Fruit fly (Drosophila melanogaster): Measurements from ENCODE around the gene CG5281.

The CG5281 gene

dm6 chr3R:11392805-11393204, 42.8 kb upstream of the CG5281 start (continued):
- peak; percentile 54 for TF ChIP-seq Atf-2 (GFP tag; optimal IDR thresholded peaks at IDR 0.05)
- peak; percentile 57 for TF ChIP-seq CG12104 (GFP tag; optimal IDR thresholded peaks at IDR 0.05)
- TF ChIP-seq CG9797 (GFP tag; optimal IDR thresholded peaks at IDR 0.05) = no peak
- TF ChIP-seq CG12071 (GFP tag; optimal IDR thresholded peaks at IDR 0.05) = no peak
- peak; percentile 24 for TF ChIP-seq Mad (GFP tag; optimal IDR thresholded peaks at IDR 0.05)
- no peak for TF ChIP-seq CG13894 (tag; optimal IDR thresholded peaks at IDR 0.05)
- no peak for TF ChIP-seq CG7745 (tag; optimal IDR thresholded peaks at IDR 0.05)
- 0 out of 3 replicates have a peak, but pooled peaks have one; percentile 21 for TF ChIP-seq CG2199 (GFP tag; IDR thresholded peaks at IDR 0.05)
- peak; percentile 72 for TF ChIP-seq Side (GFP tag; optimal IDR thresholded peaks at IDR 0.05)
- peak; percentile 63 for TF ChIP-seq CG12219 (GFP tag; optimal IDR thresholded peaks at IDR 0.05)
- TF ChIP-seq CG31365 (tag; optimal IDR thresholded peaks at IDR 0.05) = peak; percentile 96
- peak; percentile 59 for TF ChIP-seq CG17186 (GFP tag; optimal IDR thresholded peaks at IDR 0.05)
- TF ChIP-seq prd (optimal IDR thresholded peaks at IDR 0.05) = no peak
- peak; percentile 76; the same call in 2 of the 3 replicates for TF ChIP-seq prd (GFP tag; IDR thresholded peaks at IDR 0.05)
- no peak for TF ChIP-seq sug (tag; optimal IDR thresholded peaks at IDR 0.05)
- TF ChIP-seq lov (optimal IDR thresholded peaks at IDR 0.05) = no peak
- TF ChIP-seq lov (GFP tag; IDR thresholded peaks at IDR 0.05) = peak; percentile 93
- peak; percentile 88 for TF ChIP-seq CG1603 (tag; optimal IDR thresholded peaks at IDR 0.05)
- peak; percentile 54 for TF ChIP-seq CG4820 (GFP tag; optimal IDR thresholded peaks at IDR 0.05)
- peak; percentile 65 for TF ChIP-seq ttk (GFP tag; IDR thresholded peaks at IDR 0.05)
- 0 out of 3 replicates have a peak, but pooled peaks have one; percentile 33 for TF ChIP-seq Aef1 (GFP tag; IDR thresholded peaks at IDR 0.05)
- TF ChIP-seq Oli (tag; optimal IDR thresholded peaks at IDR 0.05) = peak; percentile 63
- peak; percentile 56 for TF ChIP-seq CG6854 (GFP tag; optimal IDR thresholded peaks at IDR 0.05)
- TF ChIP-seq Fer1 (GFP tag; optimal IDR thresholded peaks at IDR 0.05) = no peak
- no peak for TF ChIP-seq CG11696 (GFP tag; IDR thresholded peaks at IDR 0.05)
- TF ChIP-seq cas (GFP tag; IDR thresholded peaks at IDR 0.05) = no peak
- TF ChIP-seq D19A (tag; optimal IDR thresholded peaks at IDR 0.05) = no peak
- TF ChIP-seq ERR (GFP tag; optimal IDR thresholded peaks at IDR 0.05) = no peak
- TF ChIP-seq Hmr (GFP tag; optimal IDR thresholded peaks at IDR 0.05) = peak; percentile 51
- peak; percentile 42 for TF ChIP-seq CG10366 (GFP tag; IDR thresholded peaks at IDR 0.05)
- TF ChIP-seq vnd (GFP tag; IDR thresholded peaks at IDR 0.05; ENCODE audit: partially characterized antibody) = no peak
- peak; percentile 69 for TF ChIP-seq CG9876 (GFP tag; optimal IDR thresholded peaks at IDR 0.05)
- peak in 1 of 2 experiments; percentile 50 for TF ChIP-seq Pdp1 (GFP tag; optimal IDR thresholded peaks at IDR 0.05)
- TF ChIP-seq Hey (tag; optimal IDR thresholded peaks at IDR 0.05) = peak; percentile 30
- peak; percentile 86 for TF ChIP-seq CG33557 (GFP tag; optimal IDR thresholded peaks at IDR 0.05)
- peak; percentile 38; the same call in 1 of the 2 replicates for TF ChIP-seq slbo (GFP tag; IDR thresholded peaks at IDR 0.05)
- TF ChIP-seq MESR4 (GFP tag; optimal IDR thresholded peaks at IDR 0.05) = no peak
- no peak for TF ChIP-seq CG34224 (GFP tag; IDR thresholded peaks at IDR 0.05; ENCODE audit: partially characterized antibody)
- TF ChIP-seq CG2678 (tag; optimal IDR thresholded peaks at IDR 0.05) = no peak
- TF ChIP-seq Ssrp (tag; optimal IDR thresholded peaks at IDR 0.05) = peak; percentile 45
- no peak for TF ChIP-seq Atf6 (GFP tag; IDR thresholded peaks at IDR 0.05)
- TF ChIP-seq CG10321 (GFP tag; IDR thresholded peaks at IDR 0.05) = peak; percentile 41; the same call in 1 of the 2 replicates
- TF ChIP-seq CG14860 (GFP tag; IDR thresholded peaks at IDR 0.05; ENCODE audit: partially characterized antibody) = no peak
- peak; percentile 50 for TF ChIP-seq shn (GFP tag; optimal IDR thresholded peaks at IDR 0.05)
- peak; percentile 2 for TF ChIP-seq CG3163 (GFP tag; optimal IDR thresholded peaks at IDR 0.05)
- peak; percentile 44 for TF ChIP-seq crc (GFP tag; optimal IDR thresholded peaks at IDR 0.05)
- TF ChIP-seq Adf1 (GFP tag; IDR thresholded peaks at IDR 0.05) = no peak
- TF ChIP-seq fd64A (GFP tag; optimal IDR thresholded peaks at IDR 0.05) = peak; percentile 70
- peak; percentile 61 for TF ChIP-seq Neu2 (GFP tag; optimal IDR thresholded peaks at IDR 0.05; ENCODE audit: borderline replicate concordance)
- peak; percentile 40; the same call in 1 of the 2 replicates for TF ChIP-seq CG5953 (GFP tag; IDR thresholded peaks at IDR 0.05)
- no peak for TF ChIP-seq ham (GFP tag; IDR thresholded peaks at IDR 0.05)

Data from whole organism, embryonic.